Fruit fly (Drosophila melanogaster) whole organism, pupa: ENCODE data around the gene al.

Experiments
- CG10348 ChIP-seq: fragments of 200-800 bp; sonication (Bioruptor generic); IDR thresholded peaks from 2 replicates; pipeline ENCODE4 v1.3.6; 2022; ENCODE audit warnings: missing biosample characterization, missing genetic modification characterization
- CG12605 ChIP-seq: fragments of 200-800 bp; sonication (Bioruptor generic); IDR thresholded peaks from 2 replicates; pipeline ENCODE4 v1.3.6; 2022; ENCODE audit warnings: missing biosample characterization, missing genetic modification characterization
- CG13204 ChIP-seq: fragments of 200-800 bp; sonication (Bioruptor generic); optimal IDR thresholded peaks from 2 replicates; lab custom pipeline; 2018; ENCODE audit warnings: missing biosample characterization, mild to moderate bottlenecking, missing genetic modification characterization, moderate library complexity
- CG14655 ChIP-seq: fragments of 200-800 bp; sonication (Bioruptor generic); optimal IDR thresholded peaks from 3 replicates; lab custom pipeline; 2017; ENCODE audit warnings: mild to moderate bottlenecking, missing biosample characterization, missing genetic modification reagents, missing genetic modification characterization
- CG15710 ChIP-seq: fragments of 200-800 bp; sonication (Bioruptor generic); optimal IDR thresholded peaks from 2 replicates; lab custom pipeline; 2018; ENCODE audit warnings: missing biosample characterization, mild to moderate bottlenecking, missing genetic modification characterization, moderate library complexity
- CG17806 ChIP-seq: fragments of 200-800 bp; sonication (Bioruptor generic); optimal IDR thresholded peaks from 2 replicates; lab custom pipeline; 2018; ENCODE audit warnings: missing biosample characterization, mild to moderate bottlenecking, missing genetic modification characterization, moderate library complexity
- CG32121 ChIP-seq: fragments of 200-800 bp; sonication (Bioruptor generic); IDR thresholded peaks from 2 replicates; pipeline ENCODE4 v1.3.6; 2022; ENCODE audit warnings: missing biosample characterization, missing genetic modification characterization
- CG34367 ChIP-seq: fragments of 200-800 bp; sonication (Bioruptor generic); optimal IDR thresholded peaks from 2 replicates; lab custom pipeline; 2018; ENCODE audit warnings: missing biosample characterization, mild to moderate bottlenecking, missing genetic modification characterization
- CG4496 ChIP-seq: fragments of 200-800 bp; sonication (Bioruptor generic); IDR thresholded peaks from 3 replicates; pipeline ENCODE4 v1.3.6; 2022; ENCODE audit warnings: missing biosample characterization, missing genetic modification characterization
- CG8159 ChIP-seq: fragments of 200-800 bp; sonication (Bioruptor generic); optimal IDR thresholded peaks from 3 replicates; lab custom pipeline; 2018; ENCODE audit warnings: missing biosample characterization, mild to moderate bottlenecking, missing genetic modification characterization, moderate library complexity
- CG8301 ChIP-seq: fragments of 200-800 bp; sonication (Bioruptor generic); optimal IDR thresholded peaks from 2 replicates; lab custom pipeline; 2018; ENCODE audit warnings: missing biosample characterization, mild to moderate bottlenecking, missing genetic modification characterization
- CG9948 ChIP-seq: fragments of 200-800 bp; sonication (Bioruptor generic); optimal IDR thresholded peaks from 2 replicates; lab custom pipeline; 2018; ENCODE audit warnings: missing biosample characterization, mild to moderate bottlenecking, missing genetic modification characterization, moderate library complexity
- D1 ChIP-seq: fragments of 200-800 bp; sonication (Bioruptor generic); optimal IDR thresholded peaks from 2 replicates; lab custom pipeline; 2018; ENCODE audit warnings: missing biosample characterization, mild to moderate bottlenecking, missing genetic modification characterization, moderate library complexity
- EcR ChIP-seq: fragments of 200-800 bp; sonication (Bioruptor generic); optimal IDR thresholded peaks from 3 replicates; lab custom pipeline; 2019; ENCODE audit warnings: missing biosample characterization, missing genetic modification characterization, mild to moderate bottlenecking, moderate library complexity, missing genetic modification reagents
- Ets98B ChIP-seq: fragments of 200-800 bp; sonication (Bioruptor generic); IDR thresholded peaks from 2 replicates; pipeline ENCODE4 v1.3.6; 2022; ENCODE audit warnings: missing biosample characterization, missing genetic modification characterization
- Pif1A ChIP-seq: fragments of 200-800 bp; sonication (Bioruptor generic); optimal IDR thresholded peaks from 3 replicates; lab custom pipeline; 2016; ENCODE audit warnings: missing biosample characterization, missing genetic modification characterization
- Pif1B ChIP-seq: fragments of 200-800 bp; sonication (Bioruptor generic); optimal IDR thresholded peaks from 3 replicates; lab custom pipeline; 2016; ENCODE audit warnings: missing biosample characterization, missing genetic modification characterization
- Snoo ChIP-seq: fragments of 200-800 bp; sonication (Bioruptor generic); optimal IDR thresholded peaks from 3 replicates; lab custom pipeline; 2017; ENCODE audit warnings: missing biosample characterization, mild to moderate bottlenecking, missing genetic modification characterization, inconsistent platforms
- fd96Ca ChIP-seq: fragments of 200-800 bp; sonication (Bioruptor generic); IDR thresholded peaks from 3 replicates; pipeline ENCODE4 v1.3.6; 2022; ENCODE audit warnings: missing biosample characterization, missing genetic modification characterization
- gl ChIP-seq: fragments of 200-800 bp; sonication (Bioruptor generic); optimal IDR thresholded peaks from 2 replicates; lab custom pipeline; 2018; ENCODE audit warnings: missing biosample characterization, mild to moderate bottlenecking, missing genetic modification characterization
- rn ChIP-seq: fragments of 200-800 bp; sonication (Bioruptor generic); IDR thresholded peaks from 2 replicates; pipeline ENCODE4 v1.3.6; 2022; ENCODE audit warnings: missing biosample characterization, missing genetic modification characterization

Gene al

dm6 chr2L:412931-413330, 35.0 kb downstream of the al start:
- TF ChIP-seq CG32121: no peak
- TF ChIP-seq CG4496: peak; percentile 26; the same call in 1 of the 3 replicates
- TF ChIP-seq CG17806 (tag; lab: Kevin White, UChicago): peak; percentile 25
- peak; percentile 28 for TF ChIP-seq CG9948 (tag; lab: Kevin White, UChicago)

- TF ChIP-seq rn: no peak
Measured at dm6 chr2L:413894-414293, 36.0 kb downstream of the al start.

dm6 chr2L:414593-415399, 36.9 kb downstream of the al start, which contains the start of the genes AP-2alpha and ebi:
TSS of gene AP-2alpha (minus strand) at chr2L:414777.
TSS of gene ebi (plus strand) at chr2L:415067.
- TF ChIP-seq Snoo (tag; lab: Kevin White, UChicago) (peak; percentile 80), CG34367 (tag; lab: Kevin White, UChicago) (peak; percentile 73), Pif1A (GFP tag; lab: Kevin White, UChicago) (peak; percentile 80), EcR (GFP tag; lab: Kevin White, UChicago) (no peak), Pif1B (GFP tag; lab: Kevin White, UChicago) (peak; percentile 44), CG8301 (peak; percentile 68), CG8159 (tag; lab: Kevin White, UChicago) (peak; percentile 79), Ets98B (GFP tag; lab: Robert Waterston, UW) (no peak; the same call in 1 of the 2 replicates), CG13204 (GFP tag; lab: Kevin White, UChicago) (no peak), fd96Ca (GFP tag; lab: Robert Waterston, UW) (peak; percentile 88), CG14655 (GFP tag; lab: Kevin White, UChicago) (peak; percentile 79), CG9948 (tag; lab: Kevin White, UChicago) (peak; percentile 77), CG32121 (peak; percentile 64), gl (tag; lab: Kevin White, UChicago) (no peak), CG4496 (peak; percentile 75), rn (peak; percentile 62; the same call in 1 of the 2 replicates), CG15710 (tag; lab: Kevin White, UChicago) (peak; percentile 87), CG17806 (tag; lab: Kevin White, UChicago) (peak; percentile 58), CG10348 (GFP tag; lab: Robert Waterston, UW) (no peak)
- TF ChIP-seq, all 21 proteins: peak for 14

dm6 chr2L:419620-420184, 41.8 kb downstream of the al start, which contains the start of the genes CG13690 and RpLP1:
TSS of gene CG13690 (minus strand) at chr2L:419652.
TSS of gene RpLP1 (plus strand) at chr2L:419952.
- TF ChIP-seq rn (no peak), CG12605 (peak; percentile 71), gl (tag; lab: Kevin White, UChicago) (peak; percentile 53), fd96Ca (GFP tag; lab: Robert Waterston, UW) (no peak), Ets98B (GFP tag; lab: Robert Waterston, UW) (peak; percentile 26; the same call in 1 of the 2 replicates), EcR (GFP tag; lab: Kevin White, UChicago) (peak; percentile 0), CG10348 (GFP tag; lab: Robert Waterston, UW) (no peak), CG13204 (GFP tag; lab: Kevin White, UChicago) (peak; percentile 54), CG17806 (tag; lab: Kevin White, UChicago) (no peak), CG8301 (peak; percentile 13), Pif1A (GFP tag; lab: Kevin White, UChicago) (peak; percentile 72), CG4496 (peak; percentile 67; the same call in 2 of the 3 replicates), CG34367 (tag; lab: Kevin White, UChicago) (peak; percentile 51), CG32121 (peak; percentile 40; the same call in 1 of the 2 replicates), CG9948 (tag; lab: Kevin White, UChicago) (peak; percentile 11), CG15710 (tag; lab: Kevin White, UChicago) (peak; percentile 40), D1 (no peak), CG14655 (GFP tag; lab: Kevin White, UChicago) (peak; percentile 45), CG8159 (tag; lab: Kevin White, UChicago) (peak; percentile 59), Pif1B (GFP tag; lab: Kevin White, UChicago) (peak; percentile 41), Snoo (tag; lab: Kevin White, UChicago) (peak; percentile 82)

dm6 chr2L:421119-421821, 43.4 kb downstream of the al start, which contains the start of the genes CG11885 and CG13692:
TSS of gene CG11885 (minus strand) at chr2L:421450.
TSS of gene CG13692 (plus strand) at chr2L:421771.
- TF ChIP-seq CG4496 (peak; percentile 39; the same call in 2 of the 3 replicates), EcR (GFP tag; lab: Kevin White, UChicago) (peak; percentile 3), CG10348 (GFP tag; lab: Robert Waterston, UW) (no peak), Snoo (tag; lab: Kevin White, UChicago) (peak; percentile 19), CG15710 (tag; lab: Kevin White, UChicago) (no peak)
- TF ChIP-seq, all 21 proteins: peak for 3
